Worm (Caenorhabditis elegans) whole organism, L1 larva: ENCODE results near the gene F10A3.12.

ENCODE experiments used
- fos-1 ChIP-seq: fragments of 150-350 bp; optimal IDR thresholded peaks from 2 replicates; lab custom pipeline; 2014; ENCODE audit warnings: missing biosample characterization, missing genetic modification characterization
- hlh-4 ChIP-seq: sonication (generic microtip); optimal IDR thresholded peaks from 2 replicates; lab custom pipeline; 2016; ENCODE audit warnings: mild to moderate bottlenecking, missing genetic modification characterization, missing compliant biosample characterization
- nhr-11 ChIP-seq: fragments of 150-350 bp; optimal IDR thresholded peaks from 2 replicates; lab custom pipeline; 2014; ENCODE audit warnings: missing biosample characterization, missing genetic modification characterization
- nhr-237 ChIP-seq: fragments of 150-350 bp; optimal IDR thresholded peaks from 2 replicates; lab custom pipeline; 2014; ENCODE audit warnings: missing biosample characterization, missing genetic modification characterization
- sptf-1 ChIP-seq: fragments of 150-350 bp; optimal IDR thresholded peaks from 2 replicates; lab custom pipeline; 2014; ENCODE audit warnings: missing biosample characterization, missing genetic modification characterization
- unc-62 ChIP-seq: fragments of 150-350 bp; optimal IDR thresholded peaks from 2 replicates; lab custom pipeline; 2014; ENCODE audit warnings: missing biosample characterization, missing genetic modification reagents, missing genetic modification characterization

DNA sequence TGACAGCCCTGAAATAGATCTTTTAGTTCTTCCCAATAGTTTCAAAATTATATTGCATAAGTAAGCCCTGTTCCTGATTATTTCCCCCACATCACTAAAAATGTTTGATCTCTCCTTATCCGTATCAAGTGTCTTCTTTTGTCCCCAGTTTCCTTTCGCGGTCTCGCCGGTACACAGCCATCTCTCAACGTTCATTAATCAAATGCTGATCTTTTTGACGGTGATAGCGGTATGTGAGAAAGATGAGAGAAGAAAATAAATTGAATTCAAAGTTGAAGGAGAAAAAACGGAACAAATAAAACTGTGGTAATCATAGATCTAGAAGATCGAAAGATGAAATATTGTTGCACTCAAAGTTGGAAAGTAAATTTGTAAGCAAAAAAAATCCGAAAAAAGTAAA is 47.9 kb downstream of the F10A3.12 start:
- TF ChIP-seq nhr-11 (tag; lab: Kevin White, UChicago): no peak
- no peak for TF ChIP-seq sptf-1
- no peak for TF ChIP-seq unc-62
- no peak for TF ChIP-seq nhr-237 (tag; lab: Kevin White, UChicago)
- no peak for TF ChIP-seq hlh-4
- TF ChIP-seq fos-1: no peak
